Worm (Caenorhabditis elegans): ENCODE results near the gene puf-6.
A peak's percentile ranks its signal among the peaks of the same experiment; 100 is the strongest.

Gene puf-6

ce11 chrII:13025794-13026412, 17.3 kb downstream of the puf-6 start, which contains the start of gene max-2:
Gene max-2, minus strand, starts transcription at chrII:13025844.
- no peak for TF ChIP-seq ceh-16 (tag; optimal IDR thresholded peaks at IDR 0.05)
- TF ChIP-seq nhr-43 (tag; optimal IDR thresholded peaks at IDR 0.05; ENCODE audit: poor library complexity, severe bottlenecking) = no peak
- no peak for TF ChIP-seq snpc-4 (tag; optimal IDR thresholded peaks at IDR 0.05)
- TF ChIP-seq elt-1 (tag; optimal IDR thresholded peaks at IDR 0.05) = no peak
- no peak for TF ChIP-seq elt-3 (tag; optimal IDR thresholded peaks at IDR 0.05)
- TF ChIP-seq aly-2 (tag; optimal IDR thresholded peaks at IDR 0.05) = no peak
- no peak for TF ChIP-seq nhr-11 (tag; optimal IDR thresholded peaks at IDR 0.05)
- TF ChIP-seq jun-1 (tag; optimal IDR thresholded peaks at IDR 0.05) = peak; percentile 15
- TF ChIP-seq pqm-1 (tag; optimal IDR thresholded peaks at IDR 0.05) = peak; percentile 28
- no peak for TF ChIP-seq eor-1 (tag; optimal IDR thresholded peaks at IDR 0.05)
- TF ChIP-seq nhr-237 (tag; optimal IDR thresholded peaks at IDR 0.05) = no peak
- TF ChIP-seq egl-27 (tag; optimal IDR thresholded peaks at IDR 0.05) = no peak
- no peak for TF ChIP-seq ceh-82 (tag; optimal IDR thresholded peaks at IDR 0.05)
- TF ChIP-seq mml-1 (tag; optimal IDR thresholded peaks at IDR 0.05) = no peak
- TF ChIP-seq pha-4 (tag; optimal IDR thresholded peaks at IDR 0.05) = peak; percentile 63
- TF ChIP-seq R02D3.7 (tag; optimal IDR thresholded peaks at IDR 0.05) = no peak
- TF ChIP-seq mdl-1 (tag; optimal IDR thresholded peaks at IDR 0.05) = no peak
- TF ChIP-seq nhr-12 (tag; optimal IDR thresholded peaks at IDR 0.05) = no peak
- no peak for TF ChIP-seq ztf-4 (tag; optimal IDR thresholded peaks at IDR 0.05)
- no peak for TF ChIP-seq lsy-12 (tag; optimal IDR thresholded peaks at IDR 0.05)
- TF ChIP-seq ceh-28 (tag; optimal IDR thresholded peaks at IDR 0.05) = no peak
- no peak for TF ChIP-seq nhr-23 (tag; optimal IDR thresholded peaks at IDR 0.05)
- no peak for TF ChIP-seq fkh-10 (GFP tag; optimal IDR thresholded peaks at IDR 0.05)
- peak; percentile 5 for TF ChIP-seq elt-2 (tag; optimal IDR thresholded peaks at IDR 0.05)
- TF ChIP-seq daf-12 (tag; optimal IDR thresholded peaks at IDR 0.05) = no peak
- TF ChIP-seq nhr-77 (tag; optimal IDR thresholded peaks at IDR 0.05) = no peak
- TF ChIP-seq unc-39 (tag; optimal IDR thresholded peaks at IDR 0.05) = no peak
- no peak for TF ChIP-seq ceh-9 (tag; optimal IDR thresholded peaks at IDR 0.05)
- no peak for TF ChIP-seq skn-1 (tag; optimal IDR thresholded peaks at IDR 0.05)

ce11 chrII:13023518-13023917, 19.7 kb downstream of the puf-6 start:
- TF ChIP-seq ztf-4 (tag; optimal IDR thresholded peaks at IDR 0.05) (no peak), ztf-11 (tag; optimal IDR thresholded peaks at IDR 0.05) (no peak), fkh-2 (tag; optimal IDR thresholded peaks at IDR 0.05) (no peak)

- TF ChIP-seq skn-1 (tag; optimal IDR thresholded peaks at IDR 0.05) = no peak
- peak; percentile 59 for TF ChIP-seq nhr-25 (tag; optimal IDR thresholded peaks at IDR 0.05)
- no peak for TF ChIP-seq jun-1 (tag; optimal IDR thresholded peaks at IDR 0.05)
- TF ChIP-seq nhr-23 (tag; optimal IDR thresholded peaks at IDR 0.05) = no peak
- peak; percentile 2 for TF ChIP-seq unc-62 (GFP tag; optimal IDR thresholded peaks at IDR 0.05)
- no peak for TF ChIP-seq elt-1 (tag; optimal IDR thresholded peaks at IDR 0.05)
Measured at ce11 chrII:13022555-13022954, 20.7 kb downstream of the puf-6 start.

- peak; percentile 30 for TF ChIP-seq tbx-2 (tag; optimal IDR thresholded peaks at IDR 0.05)
- peak; percentile 63 for TF ChIP-seq elt-2 (tag; optimal IDR thresholded peaks at IDR 0.05)
- peak; percentile 50 for TF ChIP-seq lsy-12 (tag; optimal IDR thresholded peaks at IDR 0.05)
- TF ChIP-seq nhr-23 (tag; optimal IDR thresholded peaks at IDR 0.05) = peak; percentile 44
- TF ChIP-seq nfya-1 (tag; optimal IDR thresholded peaks at IDR 0.05; ENCODE audit: insufficient read depth) = peak; percentile 46
- peak; percentile 3 for TF ChIP-seq R02D3.7 (tag; optimal IDR thresholded peaks at IDR 0.05)
- peak; percentile 61 for TF ChIP-seq ceh-82 (tag; optimal IDR thresholded peaks at IDR 0.05)
- peak; percentile 3 for TF ChIP-seq jun-1 (tag; optimal IDR thresholded peaks at IDR 0.05)
- peak; percentile 11 for TF ChIP-seq pha-4 (tag; optimal IDR thresholded peaks at IDR 0.05)
- peak; percentile 56 for TF ChIP-seq nhr-25 (tag; optimal IDR thresholded peaks at IDR 0.05)
- peak; percentile 15 for TF ChIP-seq lin-15B (tag; optimal IDR thresholded peaks at IDR 0.05)
Measured at ce11 chrII:13016381-13016780, 26.9 kb downstream of the puf-6 start.
